Fruit fly (Drosophila melanogaster) whole organism, wandering third instar larva: ENCODE data around the gene PolZ2.

Source experiments
- Hnf4 ChIP-seq: fragments of 200-800 bp; sonication (Bioruptor generic); optimal IDR thresholded peaks from 2 replicates; lab custom pipeline; 2016; ENCODE audit warnings: missing biosample characterization, mild to moderate bottlenecking, missing genetic modification characterization
- Hr78 ChIP-seq: fragments of >200 bp; optimal IDR thresholded peaks from 2 replicates; lab custom pipeline; 2017; ENCODE audit warnings: missing biosample characterization, missing genetic modification characterization
- Hr83 ChIP-seq: fragments of 200-300 bp; sonication (Bioruptor generic); optimal IDR thresholded peaks from 2 replicates; lab custom pipeline; 2016; ENCODE audit warnings: missing biosample characterization, mild to moderate bottlenecking, missing genetic modification characterization, moderate library complexity; ENCODE audit not compliant: poor library complexity, severe bottlenecking
- br ChIP-seq: fragments of 200-800 bp; sonication (Bioruptor generic); optimal IDR thresholded peaks from 2 replicates; lab custom pipeline; 2016; ENCODE audit warnings: missing biosample characterization, missing genetic modification characterization
- psq ChIP-seq: fragments of 200-800 bp; sonication (Bioruptor generic); optimal IDR thresholded peaks from 3 replicates; lab custom pipeline; 2017; ENCODE audit warnings: missing biosample characterization, mild to moderate bottlenecking, missing genetic modification characterization, moderate library complexity
- usp ChIP-seq: fragments of >200 bp; optimal IDR thresholded peaks from 2 replicates; lab custom pipeline; 2017; ENCODE audit warnings: missing biosample characterization, missing genetic modification characterization
- woc ChIP-seq: sonication (Bioruptor generic); optimal IDR thresholded peaks from 2 replicates; lab custom pipeline; 2016; ENCODE audit warnings: missing biosample characterization, mild to moderate bottlenecking, missing genetic modification characterization

DNA sequence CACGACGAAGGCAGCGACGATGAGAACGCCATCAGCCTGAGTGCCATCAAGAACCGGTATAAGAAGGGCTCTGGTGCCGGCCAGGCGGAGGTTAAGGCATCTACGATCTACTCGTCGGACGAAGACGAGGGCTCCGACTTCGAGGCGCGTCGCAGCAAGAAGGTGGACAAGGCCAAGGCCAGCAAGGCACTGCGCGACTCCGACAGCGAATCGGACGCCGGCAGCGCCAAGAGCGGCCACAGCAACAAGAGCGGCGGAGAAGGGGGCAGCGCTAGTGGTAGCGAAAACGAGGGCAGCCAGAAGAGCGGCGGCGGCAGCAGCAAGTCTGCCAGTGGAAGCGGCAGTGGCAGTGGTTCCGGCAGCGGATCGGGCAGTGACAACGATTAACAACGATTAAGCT, 26.8 kb downstream of the PolZ2 start:
- TF ChIP-seq psq (GFP tag; lab: Kevin White, UChicago) = no peak
- TF ChIP-seq Hr83 (GFP tag; lab: Kevin White, UChicago) = no peak
- no peak for TF ChIP-seq br (GFP tag; lab: Kevin White, UChicago)
- TF ChIP-seq Hnf4 (GFP tag; lab: Kevin White, UChicago) = no peak
- no peak for TF ChIP-seq usp (GFP tag; lab: Kevin White, UChicago)
- no peak for TF ChIP-seq Hr78 (GFP tag; lab: Kevin White, UChicago)
- no peak for TF ChIP-seq woc (GFP tag; lab: Kevin White, UChicago)
